Worm (Caenorhabditis elegans) whole organism, L3 larva: Measurements from ENCODE around the gene Y16E11A.4.

ENCODE experiments used
- ZK546.5 ChIP-seq: sonication (generic microtip); optimal IDR thresholded peaks from 2 replicates; lab custom pipeline; 2017; ENCODE audit warnings: missing biosample characterization, missing genetic modification characterization
- ama-1 ChIP-seq: fragments of 150-350 bp; optimal IDR thresholded peaks from 2 replicates; lab custom pipeline; 2018
- egl-27 ChIP-seq: sonication (generic microtip); optimal IDR thresholded peaks from 4 replicates; lab custom pipeline; 2017; ENCODE audit warnings: missing biosample characterization, missing genetic modification reagents, missing genetic modification characterization
- fos-1 ChIP-seq: fragments of 150-350 bp; optimal IDR thresholded peaks from 2 replicates; lab custom pipeline; 2014; ENCODE audit warnings: missing biosample characterization, missing genetic modification characterization
- hmg-11 ChIP-seq: sonication (generic microtip); optimal IDR thresholded peaks from 2 replicates; lab custom pipeline; 2016; ENCODE audit warnings: missing genetic modification characterization, missing compliant biosample characterization
- lin-39 ChIP-seq: fragments of 150-350 bp; optimal IDR thresholded peaks from 2 replicates; lab custom pipeline; 2018; ENCODE audit warnings: missing biosample characterization, missing genetic modification reagents, missing genetic modification characterization
- nhr-43 ChIP-seq: sonication (generic microtip); optimal IDR thresholded peaks from 2 replicates; lab custom pipeline; 2016; ENCODE audit warnings: mild to moderate bottlenecking, missing genetic modification characterization, missing compliant biosample characterization; ENCODE audit not compliant: poor library complexity, severe bottlenecking
- sea-2 ChIP-seq: fragments of 150-350 bp; sonication (generic microtip); optimal IDR thresholded peaks from 4 replicates; lab custom pipeline; 2014; ENCODE audit warnings: missing biosample characterization, missing genetic modification reagents, missing genetic modification characterization
- snpc-4 ChIP-seq: fragments of 150-350 bp; optimal IDR thresholded peaks from 2 replicates; lab custom pipeline; 2014; ENCODE audit warnings: missing biosample characterization, missing genetic modification characterization
- unc-39 ChIP-seq: sonication (generic microtip); optimal IDR thresholded peaks from 4 replicates; lab custom pipeline; 2017; ENCODE audit warnings: missing biosample characterization, missing genetic modification characterization
- zag-1 ChIP-seq: fragments of 150-350 bp; optimal IDR thresholded peaks from 2 replicates; lab custom pipeline; 2014; ENCODE audit warnings: missing biosample characterization, missing genetic modification characterization

DNA sequence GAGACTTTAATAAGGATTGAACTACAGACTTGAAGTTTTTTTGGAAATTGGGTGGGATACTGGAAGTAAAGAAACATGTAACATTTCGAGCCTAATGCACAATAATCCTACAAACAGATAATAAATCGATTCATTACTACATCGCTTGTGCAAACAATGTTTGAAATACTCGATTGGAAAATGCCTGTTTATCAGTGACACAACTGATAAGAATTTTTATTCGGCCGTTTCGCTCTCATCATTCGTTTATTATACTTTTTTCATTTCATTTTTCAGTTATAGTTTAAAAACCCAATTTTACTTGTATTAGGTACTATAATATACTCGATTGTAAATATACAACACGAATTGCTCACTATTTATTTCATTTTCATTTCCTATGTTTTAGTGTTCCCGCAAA is 8.7 kb downstream of the Y16E11A.4 start:
- TF ChIP-seq ama-1 (lab: Kevin White, UChicago) (no peak), lin-39 (tag; lab: Kevin White, UChicago) (no peak), sea-2 (no peak), egl-27 (tag; lab: Kevin White, UChicago) (no peak), snpc-4 (no peak), ZK546.5 (tag; lab: Kevin White, UChicago) (no peak), unc-39 (no peak), zag-1 (tag; lab: Kevin White, UChicago) (no peak), fos-1 (tag; lab: Kevin White, UChicago) (no peak), nhr-43 (tag; lab: Kevin White, UChicago) (no peak), hmg-11 (tag; lab: Kevin White, UChicago) (no peak)
